Fruit fly (Drosophila melanogaster): ENCODE results near the gene CG42717.

The CG42717 gene

dm6 chr3L:15982783-15983432 lies 50.1 kb downstream of the CG42717 start, which contains the start of the genes brm and Arl1 (continued):
- TF ChIP-seq Meics (GFP tag; optimal IDR thresholded peaks at IDR 0.05) = peak; percentile 98
- TF ChIP-seq lov (optimal IDR thresholded peaks at IDR 0.05) = no peak
- peak; percentile 98 for TF ChIP-seq lov (GFP tag; IDR thresholded peaks at IDR 0.05)
- TF ChIP-seq cas (GFP tag; IDR thresholded peaks at IDR 0.05) = peak; percentile 98
- peak; percentile 31 for TF ChIP-seq her (GFP tag; optimal IDR thresholded peaks at IDR 0.05)
- TF ChIP-seq Ets65A (GFP tag) = peak; percentile 99
- TF ChIP-seq toy (GFP tag; IDR thresholded peaks at IDR 0.05) = peak; percentile 97
- TF ChIP-seq caup (GFP tag; optimal IDR thresholded peaks at IDR 0.05; ENCODE audit: severe bottlenecking) = peak; percentile 99
- TF ChIP-seq CG32767 (GFP tag; IDR thresholded peaks at IDR 0.05) = peak; percentile 99
- TF ChIP-seq CG6791 (GFP tag; IDR thresholded peaks at IDR 0.05; ENCODE audit: partially characterized antibody) = 0 out of 3 replicates have a peak, but pooled peaks have one; percentile 19
- peak; percentile 99 for TF ChIP-seq CG10543 (GFP tag; optimal IDR thresholded peaks at IDR 0.05)
- TF ChIP-seq CG17328 (GFP tag; IDR thresholded peaks at IDR 0.05) = peak; percentile 99
- TF ChIP-seq dmrt99B (tag; optimal IDR thresholded peaks at IDR 0.05) = peak; percentile 97
- TF ChIP-seq pita (GFP tag; optimal IDR thresholded peaks at IDR 0.05) = no peak
- TF ChIP-seq ftz-f1 (GFP tag; optimal IDR thresholded peaks at IDR 0.05) = peak; percentile 77
- peak; percentile 81 for TF ChIP-seq Elba2 (GFP tag; optimal IDR thresholded peaks at IDR 0.05)
- peak; percentile 76 for TF ChIP-seq pros (GFP tag; optimal IDR thresholded peaks at IDR 0.05)
- peak in 1 of 2 experiments; percentile 84 for TF ChIP-seq insv (GFP tag; optimal IDR thresholded peaks at IDR 0.05)
- peak; percentile 78 for TF ChIP-seq CG3838 (GFP tag; optimal IDR thresholded peaks at IDR 0.05)
- TF ChIP-seq CG17612 (GFP tag; IDR thresholded peaks at IDR 0.05) = peak; percentile 98
- peak; percentile 96 for TF ChIP-seq oc (tag; optimal IDR thresholded peaks at IDR 0.05)
- peak; percentile 99 for TF ChIP-seq CG4730 (GFP tag; IDR thresholded peaks at IDR 0.05)
- peak; percentile 95 for TF ChIP-seq slou (GFP tag; optimal IDR thresholded peaks at IDR 0.05)
- TF ChIP-seq Dek (tag; optimal IDR thresholded peaks at IDR 0.05) = peak; percentile 97
- TF ChIP-seq CG7372 (GFP tag; IDR thresholded peaks at IDR 0.05) = peak; percentile 100
- TF ChIP-seq bcd (GFP tag; optimal IDR thresholded peaks at IDR 0.05) = peak; percentile 99
- peak; percentile 99 for TF ChIP-seq Xbp1 (GFP tag; optimal IDR thresholded peaks at IDR 0.05)
- peak; percentile 98 for TF ChIP-seq Hr3 (GFP tag; optimal IDR thresholded peaks at IDR 0.05)
- TF ChIP-seq sna (GFP tag; IDR thresholded peaks at IDR 0.05; ENCODE audit: partially characterized antibody) = 0 out of 2 replicates have a peak, but pooled peaks have one; percentile 9
- peak; percentile 98 for TF ChIP-seq CG3726 (GFP tag; IDR thresholded peaks at IDR 0.05)
- peak; percentile 99 for TF ChIP-seq croc (GFP tag; conservative IDR thresholded peaks at IDR 0.05)
- peak; percentile 99 for TF ChIP-seq so (GFP tag; IDR thresholded peaks at IDR 0.05)
- TF ChIP-seq CG7357 (GFP tag; IDR thresholded peaks at IDR 0.05) = peak; percentile 97
- peak; percentile 97 for TF ChIP-seq mirr (GFP tag; optimal IDR thresholded peaks at IDR 0.05)
- TF ChIP-seq CG13894 (tag; optimal IDR thresholded peaks at IDR 0.05) = peak; percentile 98
- peak; percentile 85 for TF ChIP-seq CG4360 (GFP tag; IDR thresholded peaks at IDR 0.05)
- TF ChIP-seq Neu2 (GFP tag; optimal IDR thresholded peaks at IDR 0.05; ENCODE audit: borderline replicate concordance) = no peak
- peak; percentile 100 for TF ChIP-seq vvl (GFP tag; IDR thresholded peaks at IDR 0.05)

Data from whole organism, embryonic.